Worm (Caenorhabditis elegans) whole organism, L4 larva: ENCODE results near the gene T09A5.15.
A peak's percentile ranks its signal among the peaks of the same experiment; 100 is the strongest.

ENCODE experiments used
- F26F4.8 ChIP-seq: fragments of 200-800 bp; sonication (Bioruptor generic); conservative IDR thresholded peaks from 2 replicates; pipeline ENCODE4 v1.3.6; 2022; ENCODE audit warnings: missing genetic modification characterization, missing compliant biosample characterization
- ceh-20 ChIP-seq: fragments of 200-800 bp; sonication (Bioruptor generic); IDR thresholded peaks from 2 replicates; pipeline ENCODE4 v1.3.6; 2022; ENCODE audit warnings: missing genetic modification reagents, missing genetic modification characterization, missing compliant biosample characterization
- ceh-28 ChIP-seq: fragments of 150-350 bp; optimal IDR thresholded peaks from 2 replicates; lab custom pipeline; 2014; ENCODE audit warnings: missing biosample characterization, missing genetic modification reagents, missing genetic modification characterization
- ceh-32 ChIP-seq: sonication (generic microtip); optimal IDR thresholded peaks from 2 replicates; lab custom pipeline; 2016; ENCODE audit warnings: mild to moderate bottlenecking, missing genetic modification characterization, missing compliant biosample characterization; ENCODE audit not compliant: poor library complexity
- ceh-44 ChIP-seq: fragments of 200-800 bp; sonication (Bioruptor generic); IDR thresholded peaks from 2 replicates; pipeline ENCODE4 v1.3.6; 2022; ENCODE audit warnings: missing genetic modification reagents, missing genetic modification characterization, missing compliant biosample characterization
- ces-1 ChIP-seq: fragments of 150-350 bp; sonication (generic microtip); optimal IDR thresholded peaks from 4 replicates; lab custom pipeline; 2014; ENCODE audit warnings: missing biosample characterization, missing genetic modification reagents, missing genetic modification characterization
- daf-16 ChIP-seq, 3 experiments: sonication (generic microtip); optimal IDR thresholded peaks; 2 replicates each; lab custom pipeline; 2016 to 2017; ENCODE audit warnings: missing genetic modification characterization in 3 of 3, missing genetic modification reagents in 3 of 3, mild to moderate bottlenecking in 2 of 3, missing compliant biosample characterization in 2 of 3, missing biosample characterization in 1 of 3, moderate library complexity in 1 of 3
- dve-1 ChIP-seq: sonication (generic microtip); optimal IDR thresholded peaks from 2 replicates; lab custom pipeline; 2017; ENCODE audit warnings: antibody characterized with exemption, mild to moderate bottlenecking, missing genetic modification characterization, missing compliant biosample characterization; ENCODE audit not compliant: insufficient read depth
- egl-27 ChIP-seq: sonication (generic microtip); optimal IDR thresholded peaks from 3 replicates; lab custom pipeline; 2017; ENCODE audit warnings: missing biosample characterization, missing genetic modification reagents, missing genetic modification characterization
- egl-43 ChIP-seq: fragments of 200-800 bp; sonication (Bioruptor generic); IDR thresholded peaks from 2 replicates; pipeline ENCODE4 v1.3.6; 2022; ENCODE audit warnings: missing genetic modification reagents, missing genetic modification characterization, missing compliant biosample characterization
- gei-8 ChIP-seq: fragments of 200-800 bp; sonication (Bioruptor generic); optimal IDR thresholded peaks from 2 replicates; lab custom pipeline; 2018; ENCODE audit warnings: mild to moderate bottlenecking, missing genetic modification characterization, missing compliant biosample characterization
- hif-1 ChIP-seq, 2 experiments: sonication (generic microtip); optimal IDR thresholded peaks; 2 replicates each; lab custom pipeline; 2016 to 2017; ENCODE audit warnings: missing compliant biosample characterization in 2 of 2, missing genetic modification characterization in 2 of 2, missing genetic modification reagents in 2 of 2, missing genotype in 2 of 2, mild to moderate bottlenecking in 1 of 2
- hlh-11 ChIP-seq: fragments of 200-800 bp; sonication (Bioruptor generic); optimal IDR thresholded peaks from 2 replicates; lab custom pipeline; 2018; ENCODE audit warnings: mild to moderate bottlenecking, missing genetic modification characterization, missing compliant biosample characterization
- hlh-30 ChIP-seq: sonication (generic microtip); optimal IDR thresholded peaks from 2 replicates; lab custom pipeline; 2017; ENCODE audit warnings: antibody characterized with exemption, mild to moderate bottlenecking, missing genetic modification characterization, missing compliant biosample characterization; ENCODE audit not compliant: insufficient read depth
- hmg-1.1 ChIP-seq: fragments of 200-800 bp; sonication (Bioruptor generic); IDR thresholded peaks from 2 replicates; pipeline ENCODE4 v1.3.6; 2022; ENCODE audit warnings: missing genetic modification reagents, missing genetic modification characterization, missing compliant biosample characterization
- lin-1 ChIP-seq: fragments of 200-800 bp; sonication (Bioruptor generic); IDR thresholded peaks from 2 replicates; pipeline ENCODE4 v1.3.6; 2022; ENCODE audit warnings: missing genetic modification reagents, missing genetic modification characterization, missing compliant biosample characterization
- lin-13 ChIP-seq: fragments of 150-350 bp; optimal IDR thresholded peaks from 2 replicates; lab custom pipeline; 2014; ENCODE audit warnings: missing biosample characterization, missing genetic modification reagents, missing genetic modification characterization
- lin-29 ChIP-seq: fragments of 200-800 bp; sonication (Bioruptor generic); IDR thresholded peaks from 2 replicates; pipeline ENCODE4 v1.3.6; 2022; ENCODE audit warnings: missing genetic modification reagents, missing genetic modification characterization, missing compliant biosample characterization
- lsy-2 ChIP-seq, 2 experiments: fragments of 150-350 bp in 1 of 2; sonication (generic microtip) in 1 of 2; optimal IDR thresholded peaks; 2 replicates each; lab custom pipeline; 2014 to 2017; ENCODE audit warnings: missing biosample characterization in 2 of 2, missing genetic modification characterization in 2 of 2
- madf-5 ChIP-seq, 2 experiments: fragments of 200-800 bp; sonication (Bioruptor generic); IDR thresholded peaks; 2 replicates each; pipeline ENCODE4 v1.3.6; 2022; ENCODE audit warnings: missing compliant biosample characterization in 2 of 2, missing genetic modification characterization in 2 of 2
- mep-1 ChIP-seq: fragments of 150-350 bp; sonication (generic microtip); optimal IDR thresholded peaks from 3 replicates; lab custom pipeline; 2014; ENCODE audit warnings: missing biosample characterization, missing genetic modification characterization
- mxl-3 ChIP-seq: fragments of 200-800 bp; sonication (Bioruptor generic); optimal IDR thresholded peaks from 2 replicates; lab custom pipeline; 2018; ENCODE audit warnings: mild to moderate bottlenecking, missing genetic modification characterization, missing compliant biosample characterization
- nhr-28 ChIP-seq: fragments of 150-350 bp; optimal IDR thresholded peaks from 2 replicates; lab custom pipeline; 2014; ENCODE audit warnings: missing biosample characterization, missing genetic modification characterization
- php-3 ChIP-seq: fragments of 200-800 bp; sonication (Bioruptor generic); IDR thresholded peaks from 2 replicates; pipeline ENCODE4 v1.3.6; 2022; ENCODE audit warnings: missing genetic modification reagents, missing genetic modification characterization, missing compliant biosample characterization
- pqm-1 ChIP-seq: sonication (generic microtip); optimal IDR thresholded peaks from 2 replicates; lab custom pipeline; 2017; ENCODE audit warnings: missing biosample characterization, missing genetic modification characterization
- rbr-2 ChIP-seq: sonication (generic microtip); optimal IDR thresholded peaks from 2 replicates; lab custom pipeline; 2016; ENCODE audit warnings: missing genotype, missing genetic modification characterization, missing compliant biosample characterization
- set-16 ChIP-seq: fragments of 200-800 bp; sonication (Bioruptor generic); IDR thresholded peaks from 2 replicates; pipeline ENCODE4 v1.3.6; 2022; ENCODE audit warnings: missing genetic modification reagents, missing genetic modification characterization, missing compliant biosample characterization
- snpc-1.2 ChIP-seq: fragments of 200-800 bp; sonication (Bioruptor generic); IDR thresholded peaks from 2 replicates; pipeline ENCODE4 v1.3.6; 2022; ENCODE audit warnings: missing genetic modification reagents, missing genetic modification characterization, missing compliant biosample characterization
- spr-1 ChIP-seq: sonication (generic microtip); optimal IDR thresholded peaks from 2 replicates; lab custom pipeline; 2016; ENCODE audit warnings: mild to moderate bottlenecking, missing genetic modification characterization, missing compliant biosample characterization
- unc-62 ChIP-seq, 3 experiments: fragments of 150-350 bp in 1 of 3; sonication (generic microtip); optimal IDR thresholded peaks in 2 of 3; peaks in 1 of 3; 1 replicate in 1 of 3; 2 replicates in 2 of 3; lab custom pipeline; 2014 to 2017; ENCODE audit warnings: missing biosample characterization in 3 of 3, missing genetic modification characterization in 3 of 3, missing genetic modification reagents in 3 of 3, missing genotype in 1 of 3
- vab-7 ChIP-seq: fragments of 200-800 bp; sonication (Bioruptor generic); IDR thresholded peaks from 2 replicates; pipeline ENCODE4 v1.3.6; 2022; ENCODE audit warnings: missing genetic modification reagents, missing genetic modification characterization, missing compliant biosample characterization

Gene T09A5.15

ce11 chrII:7849697-7850096, 8.1 kb upstream of the T09A5.15 start, which contains the start of gene acr-7 (continued):
- TF ChIP-seq lin-13, result no peak

- TF ChIP-seq php-3 (GFP tag; lab: Robert Waterston, UW) (peak; percentile 84), egl-27 (no peak), lsy-2 (tag; optimal IDR thresholded peaks at IDR 0.05; lab: Kevin White, UChicago) (peak in 1 of 2 experiments; percentile 1)
Observed at ce11 chrII:7850575-7850974, 7.2 kb upstream of the T09A5.15 start.

- no peak for TF ChIP-seq madf-5 (GFP tag; IDR thresholded peaks at IDR 0.05; lab: Robert Waterston, UW)
- no peak for TF ChIP-seq ceh-32 (tag; lab: Kevin White, UChicago)
- peak; percentile 9 for TF ChIP-seq hlh-30 (tag; lab: Kevin White, UChicago)
- TF ChIP-seq php-3 (GFP tag; lab: Robert Waterston, UW), result peak; percentile 44; the same call in 1 of the 2 replicates
- TF ChIP-seq rbr-2 (tag; lab: Kevin White, UChicago), result no peak
- no peak for TF ChIP-seq lin-29
- no peak for TF ChIP-seq ces-1 (GFP tag; lab: Kevin White, UChicago)
- TF ChIP-seq daf-16 (GFP tag; optimal IDR thresholded peaks at IDR 0.05; lab: Kevin White, UChicago), result no peak
- TF ChIP-seq daf-16 (tag; optimal IDR thresholded peaks at IDR 0.05; lab: Kevin White, UChicago), result peak; percentile 51
- no peak for TF ChIP-seq mxl-3
- peak; percentile 73 for TF ChIP-seq pqm-1
- 0 out of 2 replicates have a peak, but pooled peaks have one; percentile 37 for TF ChIP-seq hmg-1.1
- TF ChIP-seq egl-43 (GFP tag; lab: Robert Waterston, UW), result no peak
- TF ChIP-seq ceh-28 (tag; lab: Kevin White, UChicago), result no peak
- TF ChIP-seq gei-8 (GFP tag; lab: Kevin White, UChicago), result no peak
- TF ChIP-seq vab-7, result no peak
- TF ChIP-seq ceh-44 (GFP tag; lab: Robert Waterston, UW), result no peak
- TF ChIP-seq mep-1, result peak; percentile 6
- TF ChIP-seq snpc-1.2 (GFP tag; lab: Robert Waterston, UW), result no peak
- TF ChIP-seq nhr-28 (tag; lab: Kevin White, UChicago), result peak; percentile 58
- peak; percentile 60 for TF ChIP-seq dve-1 (tag; lab: Kevin White, UChicago)
- TF ChIP-seq, all 104 proteins: peak for 8
Observed at ce11 chrII:7851480-7851879, 6.3 kb upstream of the T09A5.15 start.

- TF ChIP-seq hif-1 (tag; optimal IDR thresholded peaks at IDR 0.05; lab: Kevin White, UChicago) (no peak), unc-62 (GFP tag; optimal IDR thresholded peaks at IDR 0.05 in 1 of 2; lab: Kevin White, UChicago) (no peak), unc-62 (tag; optimal IDR thresholded peaks at IDR 0.05; lab: Kevin White, UChicago) (no peak), mep-1 (no peak)
Observed at ce11 chrII:7853679-7854078, 4.1 kb upstream of the T09A5.15 start, which contains the start of gene T09A5.5. Gene T09A5.5 (minus strand): TSS chrII:7853779.

- TF ChIP-seq hlh-11 (tag; lab: Kevin White, UChicago), result no peak
- TF ChIP-seq vab-7, result no peak
- TF ChIP-seq spr-1 (tag; lab: Kevin White, UChicago), result no peak
- TF ChIP-seq set-16 (GFP tag; lab: Robert Waterston, UW), result no peak
- TF ChIP-seq ceh-20, result no peak
- no peak for TF ChIP-seq F26F4.8 (GFP tag; lab: Robert Waterston, UW)
- TF ChIP-seq lin-1 (GFP tag; lab: Robert Waterston, UW), result no peak
Observed at ce11 chrII:7854942-7855341, 2.8 kb upstream of the T09A5.15 start, which contains the start of gene mdt-10. Gene mdt-10 (minus strand): TSS chrII:7855042.
